Fruit fly (Drosophila melanogaster): Measurements from ENCODE around the gene CG5004.
A peak's percentile ranks its signal among the peaks of the same experiment; 100 is the strongest.

Gene CG5004

dm6 chrX:17174115-17174514 lies 66.7 kb downstream of the CG5004 start:
- no peak for TF ChIP-seq CG17801 (GFP tag; optimal IDR thresholded peaks at IDR 0.05; ENCODE audit: partially characterized antibody)

- TF ChIP-seq CG17801 (GFP tag; optimal IDR thresholded peaks at IDR 0.05; ENCODE audit: partially characterized antibody), result no peak
These were observed 68.3 kb downstream of the CG5004 start for dm6 chrX:17175558-17176189.

dm6 chrX:17176542-17176941 lies 69.2 kb downstream of the CG5004 start:
- no peak for TF ChIP-seq CG17801 (GFP tag; optimal IDR thresholded peaks at IDR 0.05; ENCODE audit: partially characterized antibody)

- TF ChIP-seq CG17801 (GFP tag; optimal IDR thresholded peaks at IDR 0.05; ENCODE audit: partially characterized antibody), result no peak
These were observed 70.2 kb downstream of the CG5004 start for dm6 chrX:17177606-17178005.

dm6 chrX:17178484-17178921 lies 71.1 kb downstream of the CG5004 start:
- TF ChIP-seq CG17801 (GFP tag; optimal IDR thresholded peaks at IDR 0.05; ENCODE audit: partially characterized antibody), result peak; percentile 99

- TF ChIP-seq CG17801 (GFP tag; optimal IDR thresholded peaks at IDR 0.05; ENCODE audit: partially characterized antibody), result no peak
These were observed 73.1 kb downstream of the CG5004 start for dm6 chrX:17180523-17180922.

dm6 chrX:17181264-17182198 lies 74.1 kb downstream of the CG5004 start:
- TF ChIP-seq CG17801 (GFP tag; optimal IDR thresholded peaks at IDR 0.05; ENCODE audit: partially characterized antibody), result no peak

dm6 chrX:17183486-17183885 lies 76.1 kb downstream of the CG5004 start:
- TF ChIP-seq CG17801 (GFP tag; optimal IDR thresholded peaks at IDR 0.05; ENCODE audit: partially characterized antibody), result no peak

Data from ovary, adult (tissue).